Fruit fly (Drosophila melanogaster): Measurements from ENCODE around the gene kuk.

kuk gene

dm6 chr3R:17039993-17040807 lies 39.8 kb upstream of the kuk start, which contains the start of the genes CG18213 and Trm7-32 (continued):
- TF ChIP-seq Myb (GFP tag; optimal IDR thresholded peaks at IDR 0.05) (peak; percentile 12), CrebB (tag; optimal IDR thresholded peaks at IDR 0.05) (no peak), pb (GFP tag; optimal IDR thresholded peaks at IDR 0.05) (no peak), CG12659 (GFP tag; optimal IDR thresholded peaks at IDR 0.05) (peak; percentile 55), grn (GFP tag; optimal IDR thresholded peaks at IDR 0.05) (no peak), wek (GFP tag; optimal IDR thresholded peaks at IDR 0.05) (no peak), CG12219 (GFP tag; optimal IDR thresholded peaks at IDR 0.05) (no peak), CG8765 (GFP tag; IDR thresholded peaks at IDR 0.05) (no peak), CG14965 (GFP tag; optimal IDR thresholded peaks at IDR 0.05; ENCODE audit: borderline replicate concordance) (no peak), bcd (GFP tag; optimal IDR thresholded peaks at IDR 0.05) (no peak), Doc2 (GFP tag; IDR thresholded peaks at IDR 0.05) (no peak), CG10321 (GFP tag; IDR thresholded peaks at IDR 0.05) (no peak), CG17186 (GFP tag; optimal IDR thresholded peaks at IDR 0.05) (no peak), CG12155 (GFP tag; optimal IDR thresholded peaks at IDR 0.05) (peak; percentile 23), CG5180 (GFP tag; optimal IDR thresholded peaks at IDR 0.05) (no peak), hth (optimal IDR thresholded peaks at IDR 0.05) (no peak), Poxn (GFP tag; IDR thresholded peaks at IDR 0.05) (no peak), TFAM (GFP tag; optimal IDR thresholded peaks at IDR 0.05) (no peak), vvl (GFP tag; IDR thresholded peaks at IDR 0.05) (no peak), danr (GFP tag; IDR thresholded peaks at IDR 0.05) (no peak), NfI (GFP tag; optimal IDR thresholded peaks at IDR 0.05) (no peak), Stat92E (GFP tag; optimal IDR thresholded peaks at IDR 0.05) (no peak), CG11398 (GFP tag; optimal IDR thresholded peaks at IDR 0.05) (no peak), ara (GFP tag; IDR thresholded peaks at IDR 0.05) (no peak), CG16815 (GFP tag; optimal IDR thresholded peaks at IDR 0.05) (no peak), CG3838 (GFP tag; optimal IDR thresholded peaks at IDR 0.05) (no peak), CG3065 (GFP tag; optimal IDR thresholded peaks at IDR 0.05) (no peak), ttk (GFP tag; IDR thresholded peaks at IDR 0.05) (no peak), cato (GFP tag; optimal IDR thresholded peaks at IDR 0.05; ENCODE audit: borderline replicate concordance) (no peak), CG7839 (tag; optimal IDR thresholded peaks at IDR 0.05) (no peak), inv (GFP tag; IDR thresholded peaks at IDR 0.05; ENCODE audit: partially characterized antibody) (peak; percentile 79), ERR (GFP tag; optimal IDR thresholded peaks at IDR 0.05) (no peak), Drgx (GFP tag; IDR thresholded peaks at IDR 0.05) (no peak), CG12391 (tag; optimal IDR thresholded peaks at IDR 0.05) (peak; percentile 49), ap (GFP tag; IDR thresholded peaks at IDR 0.05) (no peak), Awh (GFP tag; IDR thresholded peaks at IDR 0.05) (no peak), HmgZ (tag; optimal IDR thresholded peaks at IDR 0.05) (peak; percentile 27), CG9797 (GFP tag; optimal IDR thresholded peaks at IDR 0.05) (peak; percentile 47), CG6175 (GFP tag; IDR thresholded peaks at IDR 0.05) (no peak), hbn (GFP tag; IDR thresholded peaks at IDR 0.05; ENCODE audit: partially characterized antibody) (peak; percentile 72), phol (tag; optimal IDR thresholded peaks at IDR 0.05) (no peak), nerfin-2 (GFP tag; IDR thresholded peaks at IDR 0.05; ENCODE audit: partially characterized antibody) (peak; percentile 36; the same call in 1 of the 2 replicates), pho (GFP tag; optimal IDR thresholded peaks at IDR 0.05) (no peak), Xrp1 (GFP tag; IDR thresholded peaks at IDR 0.05) (peak; percentile 18; the same call in 1 of the 2 replicates), CG13123 (GFP tag; optimal IDR thresholded peaks at IDR 0.05) (no peak), CG9437 (GFP tag; optimal IDR thresholded peaks at IDR 0.05) (no peak), CG11093 (GFP tag; IDR thresholded peaks at IDR 0.05) (no peak), Camta (GFP tag; optimal IDR thresholded peaks at IDR 0.05) (no peak), p53 (GFP tag; optimal IDR thresholded peaks at IDR 0.05) (no peak), jing (GFP tag; optimal IDR thresholded peaks at IDR 0.05) (no peak)

Measured in whole organism, embryonic.